Fruit fly (Drosophila melanogaster) whole organism: ENCODE results near the gene CG2129.

Source experiments
- CG8478 ChIP-seq: fragments of >200 bp; optimal IDR thresholded peaks from 2 replicates; lab custom pipeline; 2018; ENCODE audit warnings: inconsistent platforms
- Dll ChIP-seq: fragments of >200 bp; optimal IDR thresholded peaks from 2 replicates; lab custom pipeline; 2017
- EcR ChIP-seq, 2 experiments: fragments of >200 bp; optimal IDR thresholded peaks; 2 replicates each; lab custom pipeline; 2017; ENCODE audit warnings: missing biosample characterization in 2 of 2, missing genetic modification characterization in 2 of 2, missing genetic modification reagents in 2 of 2
- pan ChIP-seq: fragments of >200 bp; optimal IDR thresholded peaks from 2 replicates; lab custom pipeline; 2017
- psq ChIP-seq: fragments of >200 bp; optimal IDR thresholded peaks from 2 replicates; lab custom pipeline; 2017
- usp ChIP-seq: fragments of >200 bp; optimal IDR thresholded peaks from 2 replicates; lab custom pipeline; 2017; ENCODE audit warnings: missing biosample characterization, missing genetic modification characterization, mixed read lengths

Gene CG2129

DNA sequence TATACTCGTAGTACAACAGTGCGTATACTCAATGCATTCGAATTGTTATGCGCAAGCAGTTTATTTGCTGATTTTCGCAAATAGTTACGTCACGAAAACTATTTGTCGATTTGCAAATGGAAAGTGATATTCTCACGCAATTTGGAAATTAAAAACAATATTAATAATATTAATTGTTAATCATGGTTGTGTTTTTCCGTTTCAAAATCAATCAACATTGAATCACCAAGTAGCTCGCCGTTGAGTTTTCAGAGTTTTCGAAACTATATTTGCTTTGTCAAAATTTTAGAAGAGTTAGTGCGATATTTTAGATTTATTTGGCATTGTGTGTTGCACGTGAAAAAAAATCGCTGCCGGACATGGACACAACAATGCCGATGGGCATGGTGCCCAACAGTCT, 14.1 kb downstream of the CG2129 start, which contains the start of gene CG15337:
CG15337 (plus strand) TSS at position 301 of the 400 bp plus-strand sequence.
- no peak for TF ChIP-seq pan (lab: Kevin White, UChicago)

DNA sequence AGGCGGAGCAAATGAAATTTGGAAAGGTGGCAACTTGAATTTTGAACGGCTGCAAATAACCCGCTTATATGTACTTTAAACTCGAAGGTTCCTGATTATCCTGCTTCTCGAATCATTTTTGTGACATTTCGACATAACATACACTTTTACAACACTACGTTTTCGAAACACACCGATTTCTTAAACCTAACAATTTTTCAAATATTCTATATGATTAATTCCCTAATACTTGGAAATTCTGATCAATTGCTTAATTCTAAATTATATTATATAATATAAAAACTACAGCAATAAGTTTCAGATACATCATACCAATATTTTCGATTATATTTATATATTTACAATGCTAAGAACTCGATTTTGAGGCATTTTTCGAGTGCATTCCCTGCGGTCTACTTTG, 17.1 kb downstream of the CG2129 start, which contains the start of gene CG10761:
CG10761 (minus strand) TSS at position 101 of the 400 bp plus-strand sequence.
- TF ChIP-seq CG8478 (lab: Kevin White, UChicago), result no peak
- TF ChIP-seq usp (GFP tag; lab: Kevin White, UChicago), result no peak
- no peak for TF ChIP-seq psq (lab: Kevin White, UChicago)
- TF ChIP-seq EcR (GFP tag; optimal IDR thresholded peaks at IDR 0.05; lab: Kevin White, UChicago), result no peak

DNA sequence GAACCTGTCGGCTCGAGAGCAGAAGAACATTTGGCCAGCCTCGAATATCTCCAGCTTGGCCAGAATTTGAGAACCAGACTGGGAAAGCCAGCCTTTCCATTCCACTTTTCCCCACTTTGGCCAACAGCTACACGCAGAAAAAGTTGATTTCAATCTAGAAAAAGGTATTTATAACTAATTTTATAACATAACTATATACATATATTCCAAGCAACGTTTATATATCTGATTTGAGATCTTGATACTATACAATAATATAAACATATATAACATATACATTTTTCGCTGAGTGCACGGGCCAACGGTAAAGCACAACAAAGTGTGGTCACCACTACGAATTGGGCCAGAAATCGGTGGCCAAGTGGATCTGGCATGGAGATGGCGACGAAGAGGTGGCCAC, 17.8 kb downstream of the CG2129 start:
- TF ChIP-seq usp (GFP tag; lab: Kevin White, UChicago) (no peak), Dll (no peak), psq (lab: Kevin White, UChicago) (no peak), EcR (GFP tag; optimal IDR thresholded peaks at IDR 0.05; lab: Kevin White, UChicago) (no peak), CG8478 (lab: Kevin White, UChicago) (no peak), pan (lab: Kevin White, UChicago) (no peak)

DNA sequence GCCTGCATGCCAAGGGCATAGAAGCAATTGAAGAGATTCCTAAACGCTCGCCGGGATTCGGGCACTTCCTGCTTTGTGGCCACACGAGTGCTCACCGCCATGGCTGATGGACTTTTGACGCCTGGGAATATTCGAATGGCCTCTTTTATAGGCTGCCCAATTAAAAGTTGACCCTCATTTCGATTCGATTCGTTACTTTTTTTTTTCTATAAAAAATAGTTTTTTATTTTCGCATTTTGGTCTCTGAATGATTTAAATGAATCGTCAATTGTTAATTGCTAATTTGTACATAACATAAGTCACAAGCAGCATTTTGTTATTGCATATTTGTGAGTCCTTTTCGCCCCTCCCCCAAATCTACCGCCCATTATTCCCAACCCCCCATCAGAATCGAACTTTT, 20.0 kb downstream of the CG2129 start, which contains the start of gene Or7a:
Or7a (minus strand) TSS at position 101 of the 400 bp plus-strand sequence.
- TF ChIP-seq CG8478 (lab: Kevin White, UChicago) (no peak), EcR (GFP tag; optimal IDR thresholded peaks at IDR 0.05; lab: Kevin White, UChicago) (no peak), pan (lab: Kevin White, UChicago) (no peak), psq (lab: Kevin White, UChicago) (no peak), Dll (no peak), usp (GFP tag; lab: Kevin White, UChicago) (no peak)

dm6 chrX:8170166-8170565, 24.5 kb downstream of the CG2129 start, which contains the start of gene CG2278:
Gene CG2278 (minus strand): TSS chrX:8170266.
- TF ChIP-seq pan (lab: Kevin White, UChicago), result no peak
- TF ChIP-seq psq (lab: Kevin White, UChicago), result no peak
- TF ChIP-seq Dll, result no peak
- no peak for TF ChIP-seq usp (GFP tag; lab: Kevin White, UChicago)
- TF ChIP-seq EcR (GFP tag; optimal IDR thresholded peaks at IDR 0.05; lab: Kevin White, UChicago), result no peak
- no peak for TF ChIP-seq CG8478 (lab: Kevin White, UChicago)

DNA sequence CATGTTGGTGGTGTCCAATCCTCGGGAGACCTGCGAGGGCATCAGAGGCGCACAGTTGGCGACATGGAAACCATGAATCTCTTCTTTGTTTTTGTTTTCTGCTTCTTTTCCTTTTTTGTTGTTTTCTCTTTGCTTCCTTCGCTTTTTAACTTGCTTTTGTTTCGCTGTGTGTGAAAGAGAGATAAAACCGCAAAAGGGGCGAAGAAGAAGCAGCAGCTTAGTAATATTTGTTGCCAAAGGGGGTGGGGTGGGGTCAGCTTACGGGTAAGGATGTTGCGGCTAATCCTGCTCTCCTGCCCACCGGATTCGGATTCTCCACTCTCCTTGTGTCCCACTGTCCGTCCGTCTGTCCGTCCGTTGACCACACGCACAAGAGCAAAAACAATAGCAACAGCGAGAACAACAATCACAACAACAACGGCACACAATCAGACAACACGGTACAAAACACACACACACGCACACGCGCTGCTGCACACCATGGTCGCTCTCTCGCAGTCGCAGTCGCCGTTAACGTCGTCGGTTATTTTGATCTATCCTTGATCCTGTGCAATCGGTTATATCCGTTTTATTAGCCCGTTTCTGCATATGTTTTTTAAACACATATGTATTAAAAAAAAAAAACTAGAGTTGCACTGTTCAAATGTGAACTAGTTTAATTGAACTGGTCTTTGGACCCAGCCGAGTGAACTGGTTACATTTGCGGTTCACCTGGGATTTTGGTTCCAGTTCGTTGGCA, 30.8 kb downstream of the CG2129 start:
- TF ChIP-seq usp (GFP tag; lab: Kevin White, UChicago) (no peak), pan (lab: Kevin White, UChicago) (no peak), Dll (no peak), EcR (GFP tag; optimal IDR thresholded peaks at IDR 0.05; lab: Kevin White, UChicago) (no peak), psq (lab: Kevin White, UChicago) (no peak), CG8478 (lab: Kevin White, UChicago) (no peak)

- no peak for TF ChIP-seq pan (lab: Kevin White, UChicago)
- no peak for TF ChIP-seq Dll
- TF ChIP-seq usp (GFP tag; lab: Kevin White, UChicago), result no peak
- TF ChIP-seq EcR (GFP tag; optimal IDR thresholded peaks at IDR 0.05; lab: Kevin White, UChicago), result no peak
- TF ChIP-seq psq (lab: Kevin White, UChicago), result no peak
- TF ChIP-seq CG8478 (lab: Kevin White, UChicago), result no peak
Observed at dm6 chrX:8177030-8177349, 31.4 kb downstream of the CG2129 start, which contains the start of gene slpr. Gene slpr (minus strand): TSS chrX:8177185.

- TF ChIP-seq Dll (no peak), CG8478 (lab: Kevin White, UChicago) (no peak), psq (lab: Kevin White, UChicago) (no peak), EcR (GFP tag; optimal IDR thresholded peaks at IDR 0.05; lab: Kevin White, UChicago) (no peak), pan (lab: Kevin White, UChicago) (no peak), usp (GFP tag; lab: Kevin White, UChicago) (no peak)
Observed at dm6 chrX:8177742-8178141, 32.1 kb downstream of the CG2129 start.

DNA sequence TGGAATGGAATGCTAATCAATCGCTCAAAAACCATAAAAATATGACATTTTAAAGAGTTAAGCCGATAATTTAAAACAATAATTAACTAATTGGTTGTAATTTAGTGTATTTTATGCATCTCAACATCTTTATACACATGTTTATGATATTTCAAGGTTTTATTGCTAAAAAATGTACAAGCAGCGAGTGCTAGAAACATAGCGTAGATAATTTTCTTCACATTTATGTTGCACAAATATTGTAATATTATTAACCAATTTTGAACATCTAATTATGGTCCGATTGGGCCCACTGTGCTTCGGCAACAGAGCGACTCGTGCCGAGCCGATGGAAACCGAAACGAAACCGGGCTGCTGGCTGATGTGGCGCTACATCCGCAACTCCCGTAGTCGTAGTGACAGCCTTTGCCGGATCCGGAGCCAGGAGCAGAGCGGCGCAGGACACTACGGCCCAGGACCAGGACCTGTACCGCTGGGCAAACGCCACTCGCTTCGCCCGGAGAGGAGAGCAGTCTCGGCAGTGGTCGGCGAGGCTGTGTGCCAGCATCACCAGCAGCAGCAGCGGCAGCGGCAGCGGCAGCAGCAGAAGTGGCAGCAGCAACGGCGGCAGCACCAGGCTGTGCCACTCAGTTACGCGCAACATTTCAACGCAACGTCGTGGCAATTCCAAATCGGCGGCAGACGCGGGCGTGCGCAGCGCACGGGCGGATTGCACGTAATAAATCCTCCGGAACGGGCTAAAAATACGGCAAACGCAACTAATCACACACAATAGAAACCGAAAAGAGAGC, 32.7 kb downstream of the CG2129 start, which contains the start of gene sdt:
sdt (plus strand) TSS at position 385 of the 791 bp plus-strand sequence.
- TF ChIP-seq CG8478 (lab: Kevin White, UChicago) (no peak), Dll (no peak), usp (GFP tag; lab: Kevin White, UChicago) (no peak), psq (lab: Kevin White, UChicago) (no peak), pan (lab: Kevin White, UChicago) (no peak), EcR (GFP tag; optimal IDR thresholded peaks at IDR 0.05; lab: Kevin White, UChicago) (no peak)

dm6 chrX:8178989-8179388, 33.4 kb downstream of the CG2129 start:
- TF ChIP-seq usp (GFP tag; lab: Kevin White, UChicago), result no peak

- no peak for TF ChIP-seq Dll
Observed at dm6 chrX:8179858-8180257, 34.2 kb downstream of the CG2129 start.

dm6 chrX:8192191-8192590, 46.6 kb downstream of the CG2129 start:
- TF ChIP-seq EcR (GFP tag; optimal IDR thresholded peaks at IDR 0.05; lab: Kevin White, UChicago), result no peak
- TF ChIP-seq CG8478 (lab: Kevin White, UChicago), result no peak
- no peak for TF ChIP-seq pan (lab: Kevin White, UChicago)
- no peak for TF ChIP-seq psq (lab: Kevin White, UChicago)
- no peak for TF ChIP-seq Dll
- no peak for TF ChIP-seq usp (GFP tag; lab: Kevin White, UChicago)
